Worm (Caenorhabditis elegans): ENCODE measurements around the gene ssp-10.

ce11 chrIV:9810633-9811032, 40.2 kb downstream of the ssp-10 start, which contains the start of gene dct-15:
- no peak for TF ChIP-seq T26A8.4 (GFP tag; IDR thresholded peaks at IDR 0.05)
- no peak for TF ChIP-seq nhr-237 (tag; optimal IDR thresholded peaks at IDR 0.05)
- TF ChIP-seq lin-39 (tag; optimal IDR thresholded peaks at IDR 0.05) = no peak

All from whole organism, L4 larva.